Fruit fly (Drosophila melanogaster): Measurements from ENCODE around the gene Fur1.
A peak's percentile ranks its signal among the peaks of the same experiment; 100 is the strongest.

The Fur1 gene

dm6 chr3R:25462642-25463317, 10.1 kb downstream of the Fur1 start (continued):
- TF ChIP-seq CG3032 (tag; optimal IDR thresholded peaks at IDR 0.05): peak; percentile 96
- TF ChIP-seq CG4318 (GFP tag; optimal IDR thresholded peaks at IDR 0.05): peak; percentile 56
- TF ChIP-seq CG11762 (GFP tag; optimal IDR thresholded peaks at IDR 0.05; ENCODE audit: insufficient read depth): peak; percentile 85
- peak; percentile 77 for TF ChIP-seq Gug (GFP tag; IDR thresholded peaks at IDR 0.05)
- TF ChIP-seq fkh (GFP tag; optimal IDR thresholded peaks at IDR 0.05): no peak
- TF ChIP-seq CG32006 (GFP tag; optimal IDR thresholded peaks at IDR 0.05): peak; percentile 84
- TF ChIP-seq CG31627 (GFP tag; optimal IDR thresholded peaks at IDR 0.05): peak; percentile 72
- TF ChIP-seq CG1621 (tag; optimal IDR thresholded peaks at IDR 0.05): peak; percentile 80
- peak; percentile 77 for TF ChIP-seq Sox15 (GFP tag; optimal IDR thresholded peaks at IDR 0.05)
- TF ChIP-seq Blimp-1 (GFP tag; optimal IDR thresholded peaks at IDR 0.05): peak; percentile 76
- TF ChIP-seq CG8319 (GFP tag; optimal IDR thresholded peaks at IDR 0.05): peak; percentile 86
- TF ChIP-seq Met (GFP tag; optimal IDR thresholded peaks at IDR 0.05): peak; percentile 88
- TF ChIP-seq CG10669 (GFP tag; optimal IDR thresholded peaks at IDR 0.05): peak; percentile 92
- peak; percentile 81 for TF ChIP-seq CG16779 (tag; optimal IDR thresholded peaks at IDR 0.05)
- peak; percentile 82 for TF ChIP-seq Eip93F (GFP tag; optimal IDR thresholded peaks at IDR 0.05)
- TF ChIP-seq Hr38 (GFP tag; optimal IDR thresholded peaks at IDR 0.05): no peak

DNA sequence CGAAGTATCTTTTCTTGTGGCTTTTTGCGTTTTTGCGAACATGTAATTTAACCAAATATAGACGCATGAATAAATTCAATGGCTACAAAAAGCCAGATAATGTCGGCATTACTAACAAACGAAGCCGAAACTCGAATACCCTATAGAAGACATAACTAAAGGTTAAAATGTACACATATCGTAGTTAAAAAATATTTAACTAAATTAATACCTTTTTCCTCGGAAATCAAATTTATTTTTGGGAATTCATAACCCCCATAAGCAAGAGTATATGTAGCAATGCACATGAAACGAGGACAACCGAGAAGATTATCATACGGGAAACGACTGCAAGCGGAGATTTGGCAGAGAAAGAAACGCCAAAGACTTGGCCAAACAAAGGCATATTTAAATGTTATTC, 11.2 kb downstream of the Fur1 start:
- peak; percentile 17 for TF ChIP-seq CG6808 (GFP tag; optimal IDR thresholded peaks at IDR 0.05)
- TF ChIP-seq Blimp-1 (GFP tag; optimal IDR thresholded peaks at IDR 0.05): no peak
- TF ChIP-seq Sox15 (GFP tag; optimal IDR thresholded peaks at IDR 0.05): peak; percentile 45
- TF ChIP-seq cyc (GFP tag; optimal IDR thresholded peaks at IDR 0.05): peak; percentile 70
- peak; percentile 78 for TF ChIP-seq Eip78C (GFP tag)
- no peak for TF ChIP-seq fkh (GFP tag; optimal IDR thresholded peaks at IDR 0.05)
- TF ChIP-seq CG8119 (GFP tag; IDR thresholded peaks at IDR 0.05): peak; percentile 55
- TF ChIP-seq dsx (GFP tag; optimal IDR thresholded peaks at IDR 0.05; ENCODE audit: poor library complexity, severe bottlenecking): no peak
- peak in 1 of 2 experiments; percentile 45 for TF ChIP-seq salr (GFP tag; optimal IDR thresholded peaks at IDR 0.05)
- peak; percentile 13; the same call in 1 of the 3 replicates for TF ChIP-seq CG6163 (GFP tag; IDR thresholded peaks at IDR 0.05)
- TF ChIP-seq CG15336 (GFP tag; IDR thresholded peaks at IDR 0.05): peak; percentile 39; the same call in 1 of the 2 replicates
- TF ChIP-seq Gug (GFP tag; IDR thresholded peaks at IDR 0.05): no peak
- TF ChIP-seq CG6276 (GFP tag; optimal IDR thresholded peaks at IDR 0.05): peak; percentile 32
- TF ChIP-seq vri (GFP tag; optimal IDR thresholded peaks at IDR 0.05): peak; percentile 37
- no peak for TF ChIP-seq fd85E (GFP tag; optimal IDR thresholded peaks at IDR 0.05)
- peak; percentile 78 for TF ChIP-seq Met (GFP tag; optimal IDR thresholded peaks at IDR 0.05)
- TF ChIP-seq CG7368 (GFP tag; optimal IDR thresholded peaks at IDR 0.05): peak; percentile 28
- no peak for TF ChIP-seq CG9139 (GFP tag; optimal IDR thresholded peaks at IDR 0.05)
- TF ChIP-seq Ets96B (tag; optimal IDR thresholded peaks at IDR 0.05): peak; percentile 61
- TF ChIP-seq Hr39 (GFP tag; optimal IDR thresholded peaks at IDR 0.05): peak; percentile 74
- peak; percentile 60; the same call in 2 of the 3 replicates for TF ChIP-seq eg (GFP tag; IDR thresholded peaks at IDR 0.05)
- TF ChIP-seq Eip93F (GFP tag; optimal IDR thresholded peaks at IDR 0.05): no peak
- peak; percentile 52 for TF ChIP-seq topi (GFP tag; optimal IDR thresholded peaks at IDR 0.05)
- peak; percentile 13 for TF ChIP-seq CG11902 (GFP tag; optimal IDR thresholded peaks at IDR 0.05)
- TF ChIP-seq achi (GFP tag; optimal IDR thresholded peaks at IDR 0.05): peak; percentile 62
- peak; percentile 46 for TF ChIP-seq spab (GFP tag; optimal IDR thresholded peaks at IDR 0.05)
- no peak for TF ChIP-seq dac (GFP tag; optimal IDR thresholded peaks at IDR 0.05)
- TF ChIP-seq CG16779 (tag; optimal IDR thresholded peaks at IDR 0.05): no peak
- TF ChIP-seq Lpt (GFP tag; optimal IDR thresholded peaks at IDR 0.05): no peak
- TF ChIP-seq ss (GFP tag; optimal IDR thresholded peaks at IDR 0.05): no peak
- peak; percentile 88 for TF ChIP-seq svp (GFP tag)
- TF ChIP-seq CG6854 (GFP tag; optimal IDR thresholded peaks at IDR 0.05): no peak
- TF ChIP-seq lz (GFP tag; optimal IDR thresholded peaks at IDR 0.05): peak; percentile 69
- peak; percentile 11 for TF ChIP-seq CG8319 (GFP tag; optimal IDR thresholded peaks at IDR 0.05)
- peak; percentile 69 for TF ChIP-seq CG31627 (GFP tag; optimal IDR thresholded peaks at IDR 0.05)
- peak; percentile 71 for TF ChIP-seq net (GFP tag; optimal IDR thresholded peaks at IDR 0.05)
- TF ChIP-seq CG34406 (GFP tag; optimal IDR thresholded peaks at IDR 0.05): peak; percentile 67
- peak; percentile 33 for TF ChIP-seq CG11762 (GFP tag; optimal IDR thresholded peaks at IDR 0.05; ENCODE audit: insufficient read depth)
- TF ChIP-seq CG8632 (GFP tag; optimal IDR thresholded peaks at IDR 0.05): peak; percentile 63
- peak; percentile 60 for TF ChIP-seq acj6 (GFP tag; optimal IDR thresholded peaks at IDR 0.05)
- TF ChIP-seq CG1621 (tag; optimal IDR thresholded peaks at IDR 0.05): no peak
- TF ChIP-seq CG6792 (GFP tag; optimal IDR thresholded peaks at IDR 0.05): peak; percentile 55

Data from whole organism, prepupa.